Fruit fly (Drosophila melanogaster) whole organism, larva: ENCODE results near the gene Ids.
A peak's percentile ranks its signal among the peaks of the same experiment; 100 is the strongest.

Experiments
- noc ChIP-seq: fragments of 200-800 bp; sonication (Bioruptor generic); optimal IDR thresholded peaks from 3 replicates; lab custom pipeline; 2019; ENCODE audit warnings: missing biosample characterization, mild to moderate bottlenecking, missing genetic modification characterization, moderate library complexity

Gene Ids

dm6 chr3L:3399249-3399922, 21.3 kb downstream of the Ids start:
- peak; percentile 51 for TF ChIP-seq noc

- no peak for TF ChIP-seq noc
Observed at dm6 chr3L:3399923-3400309, 21.8 kb downstream of the Ids start.

dm6 chr3L:3400555-3401198, 22.6 kb downstream of the Ids start:
- TF ChIP-seq noc = no peak

dm6 chr3L:3405592-3405991, 27.5 kb downstream of the Ids start:
- no peak for TF ChIP-seq noc

- no peak for TF ChIP-seq noc
Observed at dm6 chr3L:3406307-3407061, 28.4 kb downstream of the Ids start.

- TF ChIP-seq noc = peak; percentile 7
Observed at dm6 chr3L:3407481-3407880, 29.4 kb downstream of the Ids start.

- no peak for TF ChIP-seq noc
Observed at dm6 chr3L:3408231-3408630, 30.2 kb downstream of the Ids start.

dm6 chr3L:3408796-3409625, 30.9 kb downstream of the Ids start:
- TF ChIP-seq noc = no peak

- TF ChIP-seq noc = no peak
Observed at dm6 chr3L:3409626-3410301, 31.7 kb downstream of the Ids start.

- TF ChIP-seq noc = no peak
Observed at dm6 chr3L:3410978-3411629, 33.0 kb downstream of the Ids start.

dm6 chr3L:3411699-3412098, 33.6 kb downstream of the Ids start:
- no peak for TF ChIP-seq noc

dm6 chr3L:3414796-3415568, 36.9 kb downstream of the Ids start:
- no peak for TF ChIP-seq noc

dm6 chr3L:3415633-3416198, 37.6 kb downstream of the Ids start:
- no peak for TF ChIP-seq noc

- TF ChIP-seq noc = no peak
Observed at dm6 chr3L:3417120-3417519, 39.1 kb downstream of the Ids start.

dm6 chr3L:3417759-3418158, 39.7 kb downstream of the Ids start:
- TF ChIP-seq noc = no peak
